Fruit fly (Drosophila melanogaster) whole organism, embryonic: ENCODE results near the gene asf1.
A peak's percentile ranks its signal among the peaks of the same experiment; 100 is the strongest.

Experiments
- B-H1 ChIP-seq: fragments of 200-800 bp; sonication (Bioruptor generic); IDR thresholded peaks from 3 replicates; pipeline ENCODE4 v1.3.6; 2022; ENCODE audit warnings: missing biosample characterization, missing genetic modification characterization
- CG10147 ChIP-seq: fragments of 200-800 bp; sonication (Bioruptor generic); optimal IDR thresholded peaks from 2 replicates; lab custom pipeline; 2019; ENCODE audit warnings: missing biosample characterization, mild to moderate bottlenecking, missing genetic modification characterization, moderate library complexity
- CG10274 ChIP-seq: fragments of 200-800 bp; sonication (Bioruptor generic); optimal IDR thresholded peaks from 3 replicates; lab custom pipeline; 2017; ENCODE audit warnings: missing biosample characterization, mild to moderate bottlenecking, missing genetic modification characterization
- CG10366 ChIP-seq: fragments of 200-800 bp; sonication (Bioruptor generic); IDR thresholded peaks from 2 replicates; pipeline ENCODE4 v1.3.6; 2022; ENCODE audit warnings: missing biosample characterization, missing genetic modification characterization
- CG10959 ChIP-seq: fragments of 200-800 bp; sonication (Bioruptor generic); IDR thresholded peaks from 2 replicates; pipeline ENCODE4 v1.3.6; 2022; ENCODE audit warnings: missing biosample characterization, missing genetic modification characterization
- CG13287 ChIP-seq: fragments of 200-800 bp; sonication (Bioruptor generic); IDR thresholded peaks from 2 replicates; pipeline ENCODE4 v1.3.6; 2022; ENCODE audit warnings: missing biosample characterization, missing genetic modification characterization; ENCODE audit not compliant: partially characterized antibody
- CG13775 ChIP-seq: fragments of 200-800 bp; sonication (Bioruptor generic); optimal IDR thresholded peaks from 3 replicates; lab custom pipeline; 2017; ENCODE audit warnings: missing biosample characterization, mild to moderate bottlenecking, missing genetic modification characterization
- CG14441 ChIP-seq: fragments of 200-800 bp; sonication (Bioruptor generic); IDR thresholded peaks from 2 replicates; pipeline ENCODE4 v1.3.6; 2022; ENCODE audit warnings: missing biosample characterization, missing genetic modification characterization
- CG14965 ChIP-seq: fragments of 200-800 bp; sonication (Bioruptor generic); optimal IDR thresholded peaks from 2 replicates; lab custom pipeline; 2016; ENCODE audit warnings: missing biosample characterization, missing genetic modification characterization, borderline replicate concordance
- CG1529 ChIP-seq: fragments of 200-800 bp; sonication (Bioruptor generic); optimal IDR thresholded peaks from 3 replicates; lab custom pipeline; 2018; ENCODE audit warnings: missing biosample characterization, missing genetic modification characterization
- CG16779 ChIP-seq: fragments of 200-800 bp; sonication (Bioruptor generic); IDR thresholded peaks from 2 replicates; pipeline ENCODE4 v1.3.6; 2022; ENCODE audit warnings: missing biosample characterization, missing genetic modification characterization
- CG17912 ChIP-seq: fragments of 200-800 bp; sonication (Bioruptor generic); optimal IDR thresholded peaks from 2 replicates; lab custom pipeline; 2018; ENCODE audit warnings: missing biosample characterization, mild to moderate bottlenecking, missing genetic modification characterization
- CG3065 ChIP-seq: fragments of 200-800 bp; sonication (Bioruptor generic); optimal IDR thresholded peaks from 2 replicates; lab custom pipeline; 2016; ENCODE audit warnings: missing biosample characterization, missing genetic modification characterization
- CG31388 ChIP-seq: fragments of 200-800 bp; sonication (Bioruptor generic); optimal IDR thresholded peaks from 2 replicates; lab custom pipeline; 2016; ENCODE audit warnings: missing biosample characterization, missing genetic modification characterization
- CG3163 ChIP-seq: fragments of 200-800 bp; sonication (Bioruptor generic); optimal IDR thresholded peaks from 3 replicates; lab custom pipeline; 2016; ENCODE audit warnings: missing biosample characterization, missing genetic modification characterization
- CG7987 ChIP-seq: fragments of 200-800 bp; sonication (Bioruptor generic); optimal IDR thresholded peaks from 2 replicates; lab custom pipeline; 2018; ENCODE audit warnings: missing biosample characterization, mild to moderate bottlenecking, missing genetic modification characterization, moderate library complexity
- CG8281 ChIP-seq: fragments of 200-800 bp; sonication (Bioruptor generic); optimal IDR thresholded peaks from 2 replicates; lab custom pipeline; 2018; ENCODE audit warnings: missing biosample characterization, mild to moderate bottlenecking, missing genetic modification characterization, moderate library complexity
- CHES-1-like ChIP-seq: fragments of 200-800 bp; sonication (Bioruptor generic); optimal IDR thresholded peaks from 2 replicates; lab custom pipeline; 2016; ENCODE audit warnings: missing biosample characterization, missing genetic modification characterization
- CoRest ChIP-seq: fragments of 200-800 bp; sonication (Bioruptor generic); optimal IDR thresholded peaks from 3 replicates; lab custom pipeline; 2018; ENCODE audit warnings: missing biosample characterization, mild to moderate bottlenecking, missing genetic modification characterization, moderate library complexity
- D19A ChIP-seq: fragments of 200-800 bp; optimal IDR thresholded peaks from 3 replicates; lab custom pipeline; 2019; ENCODE audit warnings: missing biosample characterization, mild to moderate bottlenecking, missing genetic modification characterization, moderate library complexity
- Dbx ChIP-seq: fragments of 200-800 bp; sonication (Bioruptor generic); IDR thresholded peaks from 3 replicates; pipeline ENCODE4 v1.3.6; 2022; ENCODE audit warnings: missing biosample characterization, missing genetic modification characterization
- Dek ChIP-seq: fragments of 200-800 bp; sonication (Bioruptor generic); optimal IDR thresholded peaks from 3 replicates; lab custom pipeline; 2019; ENCODE audit warnings: missing biosample characterization, mild to moderate bottlenecking, missing genetic modification characterization, moderate library complexity
- Fer2 ChIP-seq: fragments of 200-800 bp; sonication (Bioruptor generic); optimal IDR thresholded peaks from 2 replicates; lab custom pipeline; 2018; ENCODE audit warnings: missing biosample characterization, mild to moderate bottlenecking, missing genetic modification characterization, moderate library complexity
- GATAe ChIP-seq: fragments of 200-800 bp; sonication (Bioruptor generic); conservative IDR thresholded peaks from 2 replicates; pipeline ENCODE4 v1.3.6; 2022; ENCODE audit warnings: missing biosample characterization, missing genetic modification characterization
- H2.0 ChIP-seq: fragments of 200-800 bp; sonication (Bioruptor generic); IDR thresholded peaks from 2 replicates; pipeline ENCODE4 v1.3.6; 2022; ENCODE audit warnings: missing biosample characterization, missing genetic modification characterization
- Hand ChIP-seq: fragments of 200-800 bp; sonication (Bioruptor generic); optimal IDR thresholded peaks from 2 replicates; lab custom pipeline; 2017; ENCODE audit warnings: mild to moderate bottlenecking, missing biosample characterization, missing genetic modification reagents, missing genetic modification characterization
- HmgZ ChIP-seq: fragments of 200-800 bp; sonication (Bioruptor generic); optimal IDR thresholded peaks from 2 replicates; lab custom pipeline; 2018; ENCODE audit warnings: missing biosample characterization, mild to moderate bottlenecking, missing genetic modification characterization
- Hr3 ChIP-seq: fragments of 200-800 bp; sonication (Bioruptor generic); optimal IDR thresholded peaks from 3 replicates; lab custom pipeline; 2016; ENCODE audit warnings: missing biosample characterization, missing genetic modification characterization
- MBD-R2 ChIP-seq: fragments of 200-800 bp; sonication (Bioruptor generic); IDR thresholded peaks from 2 replicates; pipeline ENCODE4 v1.3.6; 2022; ENCODE audit warnings: missing biosample characterization, missing genetic modification characterization
- Max ChIP-seq: fragments of 200-800 bp; sonication (Bioruptor generic); optimal IDR thresholded peaks from 2 replicates; lab custom pipeline; 2016; ENCODE audit warnings: missing biosample characterization, mild to moderate bottlenecking, missing genetic modification characterization
- Pdp1 ChIP-seq, 2 experiments: fragments of 200-800 bp; sonication (Bioruptor generic); optimal IDR thresholded peaks; 3 replicates each; lab custom pipeline; 2016; ENCODE audit warnings: missing biosample characterization in 2 of 2, missing genetic modification characterization in 2 of 2, mild to moderate bottlenecking in 1 of 2, moderate library complexity in 1 of 2
- Ravus ChIP-seq: fragments of 200-800 bp; sonication (Bioruptor generic); IDR thresholded peaks from 2 replicates; pipeline ENCODE4 v1.3.6; 2022; ENCODE audit warnings: missing biosample characterization, missing genetic modification characterization
- Scr ChIP-seq: fragments of 200-800 bp; sonication (Bioruptor generic); IDR thresholded peaks from 2 replicates; pipeline ENCODE4 v1.3.6; 2022; ENCODE audit warnings: missing biosample characterization, missing genetic modification characterization; ENCODE audit not compliant: partially characterized antibody
- Spps ChIP-seq: fragments of 200-800 bp; sonication (Bioruptor generic); optimal IDR thresholded peaks from 2 replicates; lab custom pipeline; 2018; ENCODE audit warnings: missing biosample characterization, mild to moderate bottlenecking, missing genetic modification characterization
- Stat92E ChIP-seq, 3 experiments: fragments of >200 bp in 2 of 3; fragments of 200-800 bp in 1 of 3; sonication (Bioruptor generic) in 1 of 3; optimal IDR thresholded peaks; 2 replicates each; lab custom pipeline; 2017 to 2019; ENCODE audit warnings: missing biosample characterization in 3 of 3, missing genetic modification characterization in 3 of 3, mild to moderate bottlenecking in 1 of 3, moderate library complexity in 1 of 3
- Vsx1 ChIP-seq: fragments of 200-800 bp; sonication (Bioruptor generic); optimal IDR thresholded peaks from 2 replicates; lab custom pipeline; 2017; ENCODE audit warnings: missing biosample characterization, mild to moderate bottlenecking, missing genetic modification characterization, missing genetic modification reagents
- disco-r ChIP-seq: fragments of 200-800 bp; sonication (Bioruptor generic); optimal IDR thresholded peaks from 2 replicates; lab custom pipeline; 2016; ENCODE audit warnings: missing biosample characterization, missing genetic modification characterization
- fd3F ChIP-seq: fragments of 200-800 bp; sonication (Bioruptor generic); optimal IDR thresholded peaks from 2 replicates; lab custom pipeline; 2018; ENCODE audit warnings: missing biosample characterization, mild to moderate bottlenecking, missing genetic modification characterization, moderate library complexity
- fd64A ChIP-seq: fragments of 200-800 bp; sonication (Bioruptor generic); optimal IDR thresholded peaks from 3 replicates; lab custom pipeline; 2018; ENCODE audit warnings: missing biosample characterization, mild to moderate bottlenecking, missing genetic modification characterization
- hth ChIP-seq: fragments of >200 bp; optimal IDR thresholded peaks from 2 replicates; lab custom pipeline; 2017; ENCODE audit warnings: inconsistent platforms
- p53 ChIP-seq: fragments of 200-800 bp; sonication (Bioruptor generic); optimal IDR thresholded peaks from 2 replicates; lab custom pipeline; 2016; ENCODE audit warnings: missing biosample characterization, missing genetic modification characterization
- repo ChIP-seq: fragments of 200-800 bp; sonication (Bioruptor generic); optimal IDR thresholded peaks from 2 replicates; lab custom pipeline; 2016; ENCODE audit warnings: missing biosample characterization, missing genetic modification characterization
- row ChIP-seq: fragments of 200-800 bp; sonication (Bioruptor generic); IDR thresholded peaks from 3 replicates; pipeline ENCODE4 v1.3.6; 2022; ENCODE audit warnings: missing biosample characterization, missing genetic modification characterization
- salm ChIP-seq: fragments of 200-800 bp; sonication (Bioruptor generic); optimal IDR thresholded peaks from 2 replicates; lab custom pipeline; 2018; ENCODE audit warnings: missing biosample characterization, mild to moderate bottlenecking, missing genetic modification characterization
- sc ChIP-seq, 3 experiments: fragments of >200 bp in 2 of 3; fragments of 200-800 bp in 1 of 3; sonication (Bioruptor generic) in 1 of 3; optimal IDR thresholded peaks; 2 replicates in 2 of 3; 3 replicates in 1 of 3; lab custom pipeline; 2017; ENCODE audit warnings: mild to moderate bottlenecking in 1 of 3, missing biosample characterization in 1 of 3, missing genetic modification characterization in 1 of 3, missing genetic modification reagents in 1 of 3
- scrt ChIP-seq: fragments of 200-800 bp; sonication (Bioruptor generic); optimal IDR thresholded peaks from 2 replicates; lab custom pipeline; 2018; ENCODE audit warnings: missing biosample characterization, mild to moderate bottlenecking, missing genetic modification characterization, moderate library complexity
- trem ChIP-seq: fragments of 200-800 bp; optimal IDR thresholded peaks from 3 replicates; lab custom pipeline; 2019; ENCODE audit warnings: missing biosample characterization, mild to moderate bottlenecking, missing genetic modification characterization, moderate library complexity
- vnd ChIP-seq: fragments of 200-800 bp; sonication (Bioruptor generic); IDR thresholded peaks from 3 replicates; pipeline ENCODE4 v1.3.6; 2022; ENCODE audit warnings: missing biosample characterization, missing genetic modification characterization; ENCODE audit not compliant: partially characterized antibody
- z ChIP-seq: fragments of 200-800 bp; sonication (Bioruptor generic); IDR thresholded peaks from 3 replicates; pipeline ENCODE4 v1.3.6; 2022; ENCODE audit warnings: missing biosample characterization, missing genetic modification characterization

Gene asf1

DNA sequence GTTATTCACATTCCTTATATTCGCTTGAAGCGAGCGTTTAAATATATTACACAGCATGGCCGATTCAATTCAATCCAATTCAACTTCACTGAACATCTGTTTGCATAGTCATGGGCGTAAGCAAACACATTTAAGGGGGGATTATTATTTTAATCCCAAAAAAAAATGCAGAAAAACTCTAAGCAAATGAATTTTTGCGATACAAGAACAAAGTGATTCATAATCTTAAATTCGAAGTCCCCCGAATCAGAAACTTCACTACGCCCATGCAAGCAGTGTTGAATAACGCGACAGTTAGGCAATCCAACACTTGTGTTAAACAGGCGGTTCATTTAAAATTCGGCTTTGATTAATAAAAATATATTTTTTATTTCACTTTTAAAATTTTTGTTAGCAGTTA, 28.3 kb upstream of the asf1 start, which contains the start of gene CG14100 (continued):
- 0 out of 2 replicates have a peak, but pooled peaks have one; percentile 25 for TF ChIP-seq Scr (GFP tag; lab: Robert Waterston, UW)
- TF ChIP-seq Stat92E (GFP tag; optimal IDR thresholded peaks at IDR 0.05; lab: Kevin White, UChicago): peak in 1 of 3 experiments; percentile 100
- peak; percentile 8; the same call in 1 of the 3 replicates for TF ChIP-seq vnd (GFP tag; lab: Robert Waterston, UW)
- peak; percentile 100 for TF ChIP-seq CG31388 (GFP tag; lab: Kevin White, UChicago)
- no peak for TF ChIP-seq hth (lab: Kevin White, UChicago)
- TF ChIP-seq CG7987 (GFP tag; lab: Kevin White, UChicago): peak; percentile 100
- TF ChIP-seq CoRest (tag; lab: Kevin White, UChicago): peak; percentile 100
- peak; percentile 100 for TF ChIP-seq H2.0 (GFP tag; lab: Robert Waterston, UW)
- peak; percentile 100 for TF ChIP-seq CG16779 (GFP tag; lab: Robert Waterston, UW)
- peak; percentile 100 for TF ChIP-seq CG10959
- TF ChIP-seq z (GFP tag; lab: Robert Waterston, UW): peak; percentile 92
- TF ChIP-seq CG13775 (GFP tag; lab: Kevin White, UChicago): peak; percentile 100
- TF ChIP-seq MBD-R2 (GFP tag; lab: Robert Waterston, UW): peak; percentile 100
- peak; percentile 100 for TF ChIP-seq CG17912 (GFP tag; lab: Kevin White, UChicago)
- TF ChIP-seq CG8281 (tag; lab: Kevin White, UChicago): peak; percentile 98
- peak; percentile 100 for TF ChIP-seq fd3F (GFP tag; lab: Kevin White, UChicago)
- TF ChIP-seq disco-r (GFP tag; lab: Kevin White, UChicago): peak; percentile 100
- TF ChIP-seq p53 (GFP tag; lab: Kevin White, UChicago): peak; percentile 100
- peak; percentile 100 for TF ChIP-seq CG3065 (GFP tag; lab: Kevin White, UChicago)
- TF ChIP-seq CG10366: peak; percentile 100
- peak; percentile 100 for TF ChIP-seq fd64A (GFP tag; lab: Kevin White, UChicago)
- TF ChIP-seq Dek (tag; lab: Kevin White, UChicago): peak; percentile 100
- TF ChIP-seq CG3163: peak; percentile 99
- TF ChIP-seq GATAe (GFP tag; lab: Robert Waterston, UW): peak; percentile 100
- peak; percentile 100 for TF ChIP-seq CG14441 (GFP tag; lab: Robert Waterston, UW)
- TF ChIP-seq Hr3 (GFP tag; lab: Kevin White, UChicago): peak; percentile 100
- TF ChIP-seq trem (tag; lab: Kevin White, UChicago): peak; percentile 97
- TF ChIP-seq CG14965 (GFP tag; lab: Kevin White, UChicago): peak; percentile 96
- TF ChIP-seq CG10147 (GFP tag; lab: Kevin White, UChicago): peak; percentile 100
- peak; percentile 98 for TF ChIP-seq D19A (tag; lab: Kevin White, UChicago)
- TF ChIP-seq row: peak; percentile 100
- TF ChIP-seq CHES-1-like (GFP tag; lab: Kevin White, UChicago): peak; percentile 100
- peak; percentile 100 for TF ChIP-seq Dbx (GFP tag; lab: Robert Waterston, UW)
- peak; percentile 100 for TF ChIP-seq B-H1 (GFP tag; lab: Robert Waterston, UW)
- TF ChIP-seq Spps (tag; lab: Kevin White, UChicago): peak; percentile 100
- TF ChIP-seq Vsx1 (GFP tag; lab: Kevin White, UChicago): peak; percentile 99
- peak; percentile 100 for TF ChIP-seq CG1529 (GFP tag; lab: Kevin White, UChicago)
- peak; percentile 100 for TF ChIP-seq Max (GFP tag; lab: Kevin White, UChicago)
- peak; percentile 100 for TF ChIP-seq Fer2 (tag; lab: Kevin White, UChicago)
- TF ChIP-seq scrt: peak; percentile 99
- TF ChIP-seq HmgZ (tag; lab: Kevin White, UChicago): peak; percentile 100
- TF ChIP-seq repo (GFP tag; lab: Kevin White, UChicago): peak; percentile 100
- TF ChIP-seq CG13287 (GFP tag; lab: Robert Waterston, UW): peak; percentile 59; the same call in 1 of the 2 replicates
- TF ChIP-seq Pdp1 (GFP tag; optimal IDR thresholded peaks at IDR 0.05; lab: Kevin White, UChicago): peak; percentile 100
- peak; percentile 98 for TF ChIP-seq CG10274 (GFP tag; lab: Kevin White, UChicago)
- TF ChIP-seq Ravus (GFP tag; lab: Robert Waterston, UW): peak; percentile 100
- no peak for TF ChIP-seq sc (optimal IDR thresholded peaks at IDR 0.05; lab: Kevin White, UChicago)
- peak; percentile 100 for TF ChIP-seq sc (GFP tag; optimal IDR thresholded peaks at IDR 0.05; lab: Kevin White, UChicago)
- peak; percentile 100 for TF ChIP-seq Hand
- peak; percentile 100 for TF ChIP-seq salm (tag; lab: Kevin White, UChicago)
